Worm (Caenorhabditis elegans) whole organism, early embryonic: ENCODE results near the gene str-166.

Experiments
- B0310.2 ChIP-seq: sonication (generic microtip); optimal IDR thresholded peaks from 2 replicates; lab custom pipeline; 2016; ENCODE audit warnings: mild to moderate bottlenecking, missing genetic modification characterization, missing compliant biosample characterization
- ama-1 ChIP-seq: fragments of 150-350 bp; optimal IDR thresholded peaks from 2 replicates; lab custom pipeline; 2014
- flt-1 ChIP-seq: fragments of 200-800 bp; sonication (Bioruptor generic); IDR thresholded peaks from 2 replicates; pipeline ENCODE4 v1.3.6; 2022; ENCODE audit warnings: missing genetic modification characterization, missing compliant biosample characterization

ce11 chrIV:4861449-4861848, 22.6 kb upstream of the str-166 start, which contains the start of the genes Y17G9A.4 and str-173:
- TF ChIP-seq B0310.2 (tag; lab: Kevin White, UChicago) (no peak), ama-1 (no peak), flt-1 (GFP tag; lab: Robert Waterston, UW) (no peak)
